Worm (Caenorhabditis elegans) whole organism, young adult: Measurements from ENCODE around the gene fbxc-49.

ENCODE experiments used
- B0261.1 ChIP-seq: sonication (generic microtip); optimal IDR thresholded peaks from 2 replicates; lab custom pipeline; 2016; ENCODE audit warnings: mild to moderate bottlenecking, missing genetic modification characterization, moderate library complexity, missing compliant biosample characterization
- D2030.7 ChIP-seq: fragments of 200-800 bp; sonication (Bioruptor generic); IDR thresholded peaks from 2 replicates; pipeline ENCODE4 v1.3.6; 2022; ENCODE audit warnings: missing genetic modification reagents, missing genetic modification characterization, missing compliant biosample characterization
- F22D6.2 ChIP-seq: sonication (generic microtip); optimal IDR thresholded peaks from 2 replicates; lab custom pipeline; 2016; ENCODE audit warnings: mild to moderate bottlenecking, missing genetic modification characterization, missing compliant biosample characterization
- F57C9.4 ChIP-seq: sonication (generic microtip); optimal IDR thresholded peaks from 2 replicates; lab custom pipeline; 2017; ENCODE audit warnings: mild to moderate bottlenecking, missing genetic modification characterization, missing compliant biosample characterization
- T26A5.8 ChIP-seq: sonication (generic microtip); optimal IDR thresholded peaks from 2 replicates; lab custom pipeline; 2016; ENCODE audit warnings: missing genetic modification characterization, missing compliant biosample characterization
- Y56A3A.18 ChIP-seq: fragments of 200-800 bp; sonication (Bioruptor generic); IDR thresholded peaks from 2 replicates; pipeline ENCODE4 v1.3.6; 2022; ENCODE audit warnings: missing genetic modification reagents, missing genetic modification characterization, missing compliant biosample characterization
- Y67H2A.10 ChIP-seq: fragments of 200-800 bp; sonication (Bioruptor generic); conservative IDR thresholded peaks from 2 replicates; pipeline ENCODE4 v1.3.6; 2022; ENCODE audit warnings: missing genetic modification reagents, missing genetic modification characterization, missing compliant biosample characterization
- Y79H2A.3 ChIP-seq: fragments of 200-800 bp; sonication (Bioruptor generic); conservative IDR thresholded peaks from 2 replicates; pipeline ENCODE4 v1.3.6; 2022; ENCODE audit warnings: missing genetic modification reagents, missing genetic modification characterization, missing compliant biosample characterization
- athp-1 ChIP-seq: sonication (generic microtip); optimal IDR thresholded peaks from 2 replicates; lab custom pipeline; 2017; ENCODE audit warnings: mild to moderate bottlenecking, missing genetic modification characterization, missing compliant biosample characterization
- attf-3 ChIP-seq: fragments of 200-800 bp; sonication (Bioruptor generic); conservative IDR thresholded peaks from 2 replicates; pipeline ENCODE4 v1.3.6; 2022; ENCODE audit warnings: missing genetic modification reagents, missing genetic modification characterization, missing compliant biosample characterization
- attf-5 ChIP-seq: fragments of 200-800 bp; sonication (Bioruptor generic); optimal IDR thresholded peaks from 2 replicates; lab custom pipeline; 2018; ENCODE audit warnings: mild to moderate bottlenecking, missing genetic modification characterization, missing compliant biosample characterization
- ceh-91 ChIP-seq: fragments of 200-800 bp; sonication (Bioruptor generic); IDR thresholded peaks from 2 replicates; pipeline ENCODE4 v1.3.6; 2022; ENCODE audit warnings: missing genetic modification reagents, missing genetic modification characterization, missing compliant biosample characterization
- dox-1 ChIP-seq: fragments of 200-800 bp; sonication (Bioruptor generic); IDR thresholded peaks from 2 replicates; pipeline ENCODE4 v1.3.6; 2022; ENCODE audit warnings: missing genetic modification reagents, missing genetic modification characterization, missing compliant biosample characterization
- dpff-1 ChIP-seq: sonication (generic microtip); optimal IDR thresholded peaks from 2 replicates; lab custom pipeline; 2017; ENCODE audit warnings: mild to moderate bottlenecking, missing genetic modification characterization, missing compliant biosample characterization
- efl-1 ChIP-seq: fragments of 150-350 bp; optimal IDR thresholded peaks from 2 replicates; lab custom pipeline; 2014; ENCODE audit warnings: missing biosample characterization, missing genetic modification reagents, missing genetic modification characterization
- ekl-4 ChIP-seq: fragments of 200-800 bp; sonication (Bioruptor generic); IDR thresholded peaks from 2 replicates; pipeline ENCODE4 v1.3.6; 2022; ENCODE audit warnings: missing genetic modification reagents, missing genetic modification characterization, missing compliant biosample characterization
- hlh-26 ChIP-seq: fragments of 200-800 bp; sonication (Bioruptor generic); conservative IDR thresholded peaks from 2 replicates; pipeline ENCODE4 v1.3.6; 2022; ENCODE audit warnings: missing genetic modification reagents, missing genetic modification characterization, missing compliant biosample characterization
- hmg-1.2 ChIP-seq: fragments of 200-800 bp; sonication (Bioruptor generic); IDR thresholded peaks from 2 replicates; pipeline ENCODE4 v1.3.6; 2022; ENCODE audit warnings: missing genetic modification reagents, missing genetic modification characterization, missing compliant biosample characterization
- hmg-20 ChIP-seq: fragments of 200-800 bp; sonication (Bioruptor generic); IDR thresholded peaks from 2 replicates; pipeline ENCODE4 v1.3.6; 2022; ENCODE audit warnings: missing genetic modification reagents, missing genetic modification characterization, missing compliant biosample characterization
- hrde-1 ChIP-seq: sonication (generic microtip); optimal IDR thresholded peaks from 2 replicates; lab custom pipeline; 2016; ENCODE audit warnings: missing genetic modification characterization, mild to moderate bottlenecking, missing compliant biosample characterization, moderate library complexity, missing genotype, missing genetic modification reagents, borderline replicate concordance
- hsf-1 ChIP-seq: fragments of 200-800 bp; sonication (Bioruptor generic); IDR thresholded peaks from 2 replicates; pipeline ENCODE4 v1.3.6; 2022; ENCODE audit warnings: missing genetic modification reagents, missing genetic modification characterization, missing compliant biosample characterization
- lin-54 ChIP-seq: fragments of 200-800 bp; sonication (Bioruptor generic); optimal IDR thresholded peaks from 2 replicates; lab custom pipeline; 2018; ENCODE audit warnings: mild to moderate bottlenecking, missing genetic modification characterization, missing compliant biosample characterization
- lir-1 ChIP-seq: fragments of 200-800 bp; sonication (Bioruptor generic); conservative IDR thresholded peaks from 2 replicates; pipeline ENCODE4 v1.3.6; 2022; ENCODE audit warnings: missing genetic modification reagents, missing genetic modification characterization, missing compliant biosample characterization
- lsl-1 ChIP-seq: fragments of 200-800 bp; sonication (Bioruptor generic); optimal IDR thresholded peaks from 2 replicates; lab custom pipeline; 2018; ENCODE audit warnings: mild to moderate bottlenecking, missing genetic modification characterization, moderate library complexity, missing compliant biosample characterization
- madf-6 ChIP-seq: fragments of 200-800 bp; sonication (Bioruptor generic); IDR thresholded peaks from 2 replicates; pipeline ENCODE4 v1.3.6; 2022; ENCODE audit warnings: missing genetic modification reagents, missing genetic modification characterization, missing compliant biosample characterization
- mcd-1 ChIP-seq: fragments of 200-800 bp; sonication (Bioruptor generic); IDR thresholded peaks from 2 replicates; pipeline ENCODE4 v1.3.6; 2022; ENCODE audit warnings: missing genetic modification reagents, missing genetic modification characterization, missing compliant biosample characterization
- nfyb-1 ChIP-seq: fragments of 200-800 bp; sonication (Bioruptor generic); IDR thresholded peaks from 2 replicates; pipeline ENCODE4 v1.3.6; 2022; ENCODE audit warnings: missing genetic modification reagents, missing genetic modification characterization, missing compliant biosample characterization
- rpc-1 ChIP-seq, 2 experiments: fragments of 150-350 bp in 1 of 2; sonication (generic microtip) in 1 of 2; optimal IDR thresholded peaks; 2 replicates each; lab custom pipeline; 2014 to 2018; ENCODE audit warnings: missing biosample characterization in 1 of 2, missing genetic modification characterization in 1 of 2, missing genetic modification reagents in 1 of 2, missing genotype in 1 of 2
- snpc-1.3 ChIP-seq: sonication (generic microtip); optimal IDR thresholded peaks from 2 replicates; lab custom pipeline; 2017; ENCODE audit warnings: missing genetic modification characterization, mild to moderate bottlenecking, missing compliant biosample characterization, antibody characterized with exemption, moderate library complexity, missing genotype, missing genetic modification reagents; ENCODE audit not compliant: insufficient read depth
- tbp1 ChIP-seq: fragments of 200-800 bp; sonication (Bioruptor generic); optimal IDR thresholded peaks from 2 replicates; lab custom pipeline; 2018; ENCODE audit warnings: mild to moderate bottlenecking, missing genetic modification characterization, missing compliant biosample characterization
- tlf-1 ChIP-seq: fragments of 200-800 bp; sonication (Bioruptor generic); optimal IDR thresholded peaks from 2 replicates; lab custom pipeline; 2018; ENCODE audit warnings: mild to moderate bottlenecking, missing genetic modification characterization, missing compliant biosample characterization
- xnd-1 ChIP-seq: sonication (generic microtip); optimal IDR thresholded peaks from 2 replicates; lab custom pipeline; 2016; ENCODE audit warnings: missing genotype, missing genetic modification reagents, missing genetic modification characterization, missing compliant biosample characterization
- zfh-2 ChIP-seq: fragments of 200-800 bp; sonication (Bioruptor generic); conservative IDR thresholded peaks from 2 replicates; pipeline ENCODE4 v1.3.6; 2022; ENCODE audit warnings: missing genetic modification reagents, missing genetic modification characterization, missing compliant biosample characterization

Gene fbxc-49

DNA sequence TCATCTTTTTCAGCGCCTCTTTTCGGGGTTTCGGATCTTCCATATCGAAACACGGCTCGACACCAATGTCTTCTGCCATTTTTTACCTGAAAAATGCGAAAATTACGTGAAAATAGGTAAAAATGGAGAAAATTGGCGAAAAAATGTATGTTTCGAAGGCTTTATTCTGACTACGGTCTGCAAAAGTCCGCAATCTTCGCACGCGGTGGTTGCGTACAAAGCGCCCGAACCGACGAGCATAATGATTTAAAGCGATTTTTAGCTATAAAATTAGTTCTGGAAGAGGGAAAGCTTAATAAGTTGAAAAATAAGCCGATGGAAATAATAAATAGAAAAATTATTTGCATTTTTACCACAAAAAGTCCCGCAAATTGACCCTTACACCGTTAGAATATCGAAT, 24.9 kb upstream of the fbxc-49 start, which contains the start of gene F07E5.5:
F07E5.5 (minus strand) TSS at position 86 of the 400 bp plus-strand sequence.
- peak; percentile 49; the same call in 1 of the 2 replicates for TF ChIP-seq dox-1 (GFP tag; lab: Robert Waterston, UW)
- peak; percentile 45; the same call in 1 of the 2 replicates for TF ChIP-seq hmg-1.2
- no peak for TF ChIP-seq nfyb-1 (GFP tag; lab: Robert Waterston, UW)
- no peak for TF ChIP-seq ceh-91 (GFP tag; lab: Robert Waterston, UW)
- peak; percentile 1 for TF ChIP-seq attf-5 (GFP tag; lab: Kevin White, UChicago)
- TF ChIP-seq hsf-1 (GFP tag; lab: Robert Waterston, UW), result no peak
- no peak for TF ChIP-seq hrde-1 (tag; lab: Kevin White, UChicago)
- TF ChIP-seq Y67H2A.10 (GFP tag; lab: Robert Waterston, UW), result no peak
- no peak for TF ChIP-seq ekl-4 (GFP tag; lab: Robert Waterston, UW)
- peak; percentile 5 for TF ChIP-seq athp-1 (tag; lab: Kevin White, UChicago)
- no peak for TF ChIP-seq dpff-1
- TF ChIP-seq snpc-1.3 (tag; lab: Kevin White, UChicago), result no peak
- peak; percentile 82 for TF ChIP-seq lsl-1 (GFP tag; lab: Kevin White, UChicago)
- TF ChIP-seq mcd-1 (GFP tag; lab: Robert Waterston, UW), result peak; percentile 63
- no peak for TF ChIP-seq lir-1 (GFP tag; lab: Robert Waterston, UW)
- TF ChIP-seq lin-54 (GFP tag; lab: Kevin White, UChicago), result peak; percentile 18
- no peak for TF ChIP-seq T26A5.8 (tag; lab: Kevin White, UChicago)
- TF ChIP-seq Y56A3A.18 (GFP tag; lab: Robert Waterston, UW), result no peak
- TF ChIP-seq efl-1 (GFP tag; lab: Kevin White, UChicago), result peak; percentile 16
- peak; percentile 20; the same call in 1 of the 2 replicates for TF ChIP-seq attf-3 (GFP tag; lab: Robert Waterston, UW)
- TF ChIP-seq D2030.7, result peak; percentile 37; the same call in 1 of the 2 replicates
- peak; percentile 12 for TF ChIP-seq tbp1 (GFP tag; lab: Kevin White, UChicago)

DNA sequence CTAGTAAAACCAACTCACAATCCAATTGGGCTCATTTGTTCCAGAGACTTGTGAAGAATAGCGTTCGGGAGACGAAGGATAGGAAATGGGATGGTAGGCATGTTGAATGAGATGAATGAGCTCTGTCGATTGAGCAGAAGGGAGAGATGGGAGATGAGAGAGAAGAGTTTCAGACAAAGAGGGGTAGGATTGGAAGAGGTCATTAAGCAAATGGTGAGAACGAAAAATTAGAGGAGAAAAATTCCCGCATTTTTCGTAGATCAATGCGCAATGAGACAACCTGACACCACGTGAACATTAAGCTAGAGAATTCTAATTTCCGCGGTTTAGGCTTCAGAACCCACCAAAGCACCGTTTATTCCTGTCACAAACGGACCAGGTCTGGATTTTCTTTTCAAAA, 19.9 kb upstream of the fbxc-49 start, which contains the start of gene F07E5.13:
F07E5.13 (minus strand) TSS at position 101 of the 400 bp plus-strand sequence.
- TF ChIP-seq hlh-26 (GFP tag; lab: Robert Waterston, UW) (no peak), rpc-1 (optimal IDR thresholded peaks at IDR 0.05; lab: Kevin White, UChicago) (no peak), rpc-1 (tag; optimal IDR thresholded peaks at IDR 0.05; lab: Kevin White, UChicago) (no peak), zfh-2 (no peak), tlf-1 (GFP tag; lab: Kevin White, UChicago) (no peak), xnd-1 (no peak), madf-6 (GFP tag; lab: Robert Waterston, UW) (no peak), F22D6.2 (tag; lab: Kevin White, UChicago) (no peak), hmg-20 (GFP tag; lab: Robert Waterston, UW) (no peak), Y56A3A.18 (GFP tag; lab: Robert Waterston, UW) (no peak), F57C9.4 (tag; lab: Kevin White, UChicago) (no peak)

DNA sequence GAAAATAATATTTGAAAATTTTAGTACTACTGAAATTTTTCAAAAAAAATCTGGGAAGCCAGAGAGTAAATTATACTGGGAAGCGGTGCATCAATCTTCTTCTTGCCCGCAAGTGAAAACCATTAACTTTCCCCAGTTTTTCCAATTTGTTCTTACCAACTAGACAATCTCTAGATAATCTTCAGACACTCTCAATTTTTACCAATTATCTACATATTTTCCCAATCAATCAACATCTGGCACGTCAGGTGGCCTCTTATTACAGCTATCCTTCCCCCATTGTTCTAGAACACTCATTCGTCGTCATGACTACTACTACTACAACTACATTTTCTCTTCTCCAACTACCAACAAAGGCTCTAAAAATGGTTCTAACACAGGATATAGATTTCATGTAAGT, 19.4 kb upstream of the fbxc-49 start, which contains the start of gene fbxb-6:
fbxb-6 (plus strand) TSS at position 301 of the 400 bp plus-strand sequence.
- no peak for TF ChIP-seq T26A5.8 (tag; lab: Kevin White, UChicago)
- no peak for TF ChIP-seq mcd-1 (GFP tag; lab: Robert Waterston, UW)
- TF ChIP-seq B0261.1, result no peak
- no peak for TF ChIP-seq Y79H2A.3
